Worm (Caenorhabditis elegans) whole organism, early embryonic: ENCODE results near the gene C45G9.15.

Experiments
- ama-1 ChIP-seq: fragments of 150-350 bp; optimal IDR thresholded peaks from 2 replicates; lab custom pipeline; 2014
- ets-7 ChIP-seq: sonication (generic microtip); optimal IDR thresholded peaks from 2 replicates; lab custom pipeline; 2016; ENCODE audit warnings: missing genotype, missing genetic modification characterization, missing compliant biosample characterization
- scrt-1 ChIP-seq: fragments of 200-800 bp; sonication (Bioruptor generic); IDR thresholded peaks from 2 replicates; pipeline ENCODE4 v1.3.6; 2022; ENCODE audit warnings: missing genetic modification characterization, missing compliant biosample characterization

- TF ChIP-seq ets-7 (no peak), scrt-1 (GFP tag; lab: Robert Waterston, UW) (no peak), ama-1 (lab: Kevin White, UChicago) (no peak)
Observed at ce11 chrIII:5021689-5022088, 30.2 kb downstream of the C45G9.15 start, which contains the start of gene R144.3.
